Fruit fly (Drosophila melanogaster): ENCODE results near the gene CG32269.

The CG32269 gene

DNA sequence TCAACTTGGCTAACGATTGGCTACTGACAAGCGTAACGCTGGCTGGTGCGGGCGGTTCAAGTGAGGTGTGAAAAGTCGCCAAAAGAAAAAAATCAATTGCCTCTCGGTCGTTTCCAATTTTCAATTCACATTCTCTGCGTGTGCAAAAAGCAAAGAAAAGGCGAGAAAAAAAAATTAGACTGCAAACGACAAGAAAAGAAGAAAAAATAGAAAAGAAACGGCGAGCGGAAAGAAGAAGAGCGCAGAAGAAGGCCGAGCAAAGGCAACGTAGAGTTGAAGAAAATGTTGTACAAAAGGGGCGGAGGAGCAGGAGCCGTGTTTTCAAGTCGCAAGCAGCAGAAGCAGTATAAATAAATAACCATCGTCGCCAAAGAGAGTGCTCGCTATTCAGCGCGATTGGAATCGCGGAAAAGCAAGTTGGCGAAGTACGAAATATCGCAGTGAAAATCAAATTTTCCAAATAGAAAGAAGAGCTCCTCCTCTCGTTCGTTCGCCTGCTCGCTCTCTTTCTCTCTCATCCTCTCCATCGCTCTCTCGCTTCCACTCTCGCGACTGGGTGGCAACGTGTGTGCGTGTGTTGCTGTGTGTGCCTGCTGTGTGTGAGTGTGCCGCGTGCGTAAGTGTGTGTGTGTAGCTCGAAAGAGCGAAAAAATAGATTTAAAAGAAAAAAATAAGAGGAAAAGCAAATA is 17.1 kb upstream of the CG32269 start (continued):
- TF ChIP-seq Med (GFP tag) (peak; percentile 22), lmd (GFP tag; IDR thresholded peaks at IDR 0.05) (no peak), CG15479 (GFP tag; optimal IDR thresholded peaks at IDR 0.05) (peak; percentile 58), CG17385 (GFP tag; optimal IDR thresholded peaks at IDR 0.05) (peak; percentile 90), ftz-f1 (GFP tag; optimal IDR thresholded peaks at IDR 0.05) (peak; percentile 34), pros (GFP tag; optimal IDR thresholded peaks at IDR 0.05) (peak; percentile 58)

DNA sequence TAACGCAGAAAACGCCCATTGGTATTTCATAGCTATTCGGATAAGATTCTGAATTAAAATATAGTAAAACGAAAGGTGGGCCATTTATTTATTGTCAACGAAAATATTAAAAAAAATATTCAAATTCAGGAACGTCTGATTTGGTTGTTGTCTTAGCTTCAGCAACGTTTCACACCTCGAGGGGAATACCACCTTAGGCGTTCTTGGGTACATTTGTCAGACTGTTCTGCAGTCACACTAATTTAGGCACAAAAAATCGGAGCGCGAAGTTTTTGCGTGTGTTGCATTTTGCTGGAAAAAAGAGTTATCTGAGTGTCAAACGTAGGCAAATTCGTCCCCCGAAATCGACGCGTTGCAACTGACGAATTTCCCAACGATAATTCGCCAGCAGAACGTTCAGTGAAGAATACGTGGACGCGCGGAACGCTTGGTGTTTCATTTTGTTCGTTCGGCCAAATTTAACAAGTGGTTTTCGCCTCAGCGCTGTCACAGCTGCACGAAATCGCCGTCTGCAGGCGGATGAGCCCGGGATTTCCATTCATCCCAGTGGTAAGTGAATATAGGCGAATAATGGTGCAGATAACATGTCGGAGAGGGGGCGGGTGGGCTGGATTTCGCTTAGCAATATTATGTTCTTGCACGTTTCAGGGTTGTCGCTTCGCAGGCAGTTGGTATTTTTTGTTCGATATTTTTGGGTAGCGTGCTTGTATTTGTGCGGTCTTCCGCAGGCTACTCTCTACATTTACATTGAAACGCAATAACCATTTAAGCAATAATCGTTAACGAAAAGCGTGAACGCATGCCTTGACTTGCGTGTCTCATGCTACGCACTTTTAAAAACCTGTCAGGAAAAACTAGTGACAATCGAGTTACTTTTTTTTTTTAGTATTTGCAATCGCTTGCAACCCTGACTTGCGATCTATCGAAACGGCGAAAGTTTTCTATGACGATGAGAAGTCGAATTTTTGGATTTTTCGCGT is 16.2 kb upstream of the CG32269 start, which contains the start of gene Larp4B:
Gene Larp4B (plus strand): TSS at position 99 of the 980 bp plus-strand sequence.
- TF ChIP-seq YL-1 (GFP tag; optimal IDR thresholded peaks at IDR 0.05) (peak; percentile 40), CG30020 (tag; optimal IDR thresholded peaks at IDR 0.05) (no peak), Atf6 (GFP tag; IDR thresholded peaks at IDR 0.05) (no peak), CG14710 (tag; optimal IDR thresholded peaks at IDR 0.05) (peak; percentile 43), cad (GFP tag; optimal IDR thresholded peaks at IDR 0.05) (no peak), CG4820 (GFP tag; optimal IDR thresholded peaks at IDR 0.05) (no peak), CG33557 (GFP tag; optimal IDR thresholded peaks at IDR 0.05) (no peak), NK7.1 (GFP tag; optimal IDR thresholded peaks at IDR 0.05) (no peak), bbx (GFP tag; IDR thresholded peaks at IDR 0.05; ENCODE audit: partially characterized antibody) (peak; percentile 57), Dek (tag; optimal IDR thresholded peaks at IDR 0.05) (peak; percentile 3), so (GFP tag; IDR thresholded peaks at IDR 0.05) (no peak), nerfin-2 (GFP tag; IDR thresholded peaks at IDR 0.05; ENCODE audit: partially characterized antibody) (no peak), CG17359 (tag; optimal IDR thresholded peaks at IDR 0.05) (no peak), az2 (GFP tag; optimal IDR thresholded peaks at IDR 0.05) (no peak), CG16779 (GFP tag; IDR thresholded peaks at IDR 0.05) (no peak), CG2712 (tag; optimal IDR thresholded peaks at IDR 0.05) (peak; percentile 19), CG17612 (GFP tag; IDR thresholded peaks at IDR 0.05) (no peak), pita (GFP tag; optimal IDR thresholded peaks at IDR 0.05) (peak; percentile 86), prd (optimal IDR thresholded peaks at IDR 0.05) (no peak), prd (GFP tag; IDR thresholded peaks at IDR 0.05) (no peak), fd96Cb (tag; optimal IDR thresholded peaks at IDR 0.05) (no peak), CG17385 (GFP tag; optimal IDR thresholded peaks at IDR 0.05) (no peak), al (GFP tag; IDR thresholded peaks at IDR 0.05) (no peak), hth (optimal IDR thresholded peaks at IDR 0.05) (no peak), CG15011 (GFP tag; optimal IDR thresholded peaks at IDR 0.05) (no peak), Opbp (GFP tag; IDR thresholded peaks at IDR 0.05; ENCODE audit: partially characterized antibody) (peak; percentile 35; the same call in 2 of the 3 replicates), CG14965 (GFP tag; optimal IDR thresholded peaks at IDR 0.05; ENCODE audit: borderline replicate concordance) (no peak), vfl (GFP tag; optimal IDR thresholded peaks at IDR 0.05) (no peak), tgo (GFP tag; IDR thresholded peaks at IDR 0.05) (no peak), zfh1 (GFP tag; IDR thresholded peaks at IDR 0.05) (0 out of 3 replicates have a peak, but pooled peaks have one; percentile 37), ato (GFP tag; IDR thresholded peaks at IDR 0.05; ENCODE audit: partially characterized antibody) (peak; percentile 21; the same call in 1 of the 2 replicates), CG10979 (tag; optimal IDR thresholded peaks at IDR 0.05) (no peak), Rx (GFP tag; IDR thresholded peaks at IDR 0.05) (no peak), CG8089 (GFP tag; optimal IDR thresholded peaks at IDR 0.05) (no peak), bsh (GFP tag; optimal IDR thresholded peaks at IDR 0.05) (no peak), Oli (tag; optimal IDR thresholded peaks at IDR 0.05) (no peak), CG10654 (GFP tag; optimal IDR thresholded peaks at IDR 0.05) (no peak), ash1 (GFP tag; optimal IDR thresholded peaks at IDR 0.05) (no peak), crp (GFP tag; optimal IDR thresholded peaks at IDR 0.05) (peak in 1 of 2 experiments; percentile 40), Chrac-16 (GFP tag; optimal IDR thresholded peaks at IDR 0.05) (no peak)
